Worm (Caenorhabditis elegans) whole organism, L4/young adult: ENCODE results near the gene sri-50.

ENCODE experiments used
- W03F9.2 ChIP-seq: fragments of 150-350 bp; optimal IDR thresholded peaks from 2 replicates; lab custom pipeline; 2014; ENCODE audit warnings: missing biosample characterization, missing genetic modification characterization
- him-1 ChIP-seq: sonication (generic microtip); optimal IDR thresholded peaks from 2 replicates; lab custom pipeline; 2016; ENCODE audit warnings: missing genotype, missing genetic modification reagents, missing genetic modification characterization, missing compliant biosample characterization

- TF ChIP-seq him-1 (tag; lab: Kevin White, UChicago) = no peak
- TF ChIP-seq W03F9.2 (tag; lab: Kevin White, UChicago) = no peak
Observed at ce11 chrII:3154383-3154782, 49.1 kb upstream of the sri-50 start, which contains the start of gene sri-32.
